Fruit fly (Drosophila melanogaster) whole organism, wandering third instar larva: ENCODE data around the gene Cyp318a1.

Source experiments
- Abd-B ChIP-seq: fragments of >200 bp; optimal IDR thresholded peaks from 2 replicates; lab custom pipeline; 2017; ENCODE audit warnings: missing biosample characterization, missing genetic modification characterization
- CG32264 ChIP-seq: fragments of 200-800 bp; sonication (Bioruptor generic); optimal IDR thresholded peaks from 2 replicates; lab custom pipeline; 2016; ENCODE audit warnings: missing biosample characterization, missing genetic modification characterization
- CG9705 ChIP-seq: fragments of 200-800 bp; sonication (Bioruptor generic); optimal IDR thresholded peaks from 2 replicates; lab custom pipeline; 2018; ENCODE audit warnings: missing biosample characterization, mild to moderate bottlenecking, missing genetic modification characterization
- CrebA ChIP-seq: fragments of 200-800 bp; sonication (Bioruptor generic); optimal IDR thresholded peaks from 2 replicates; lab custom pipeline; 2016; ENCODE audit warnings: missing biosample characterization, mild to moderate bottlenecking, missing genetic modification characterization, borderline replicate concordance
- Dfd ChIP-seq: fragments of >200 bp; optimal IDR thresholded peaks from 2 replicates; lab custom pipeline; 2017; ENCODE audit warnings: missing biosample characterization, missing genetic modification characterization
- GATAd ChIP-seq: sonication (Bioruptor generic); optimal IDR thresholded peaks from 2 replicates; lab custom pipeline; 2016; ENCODE audit warnings: missing biosample characterization, missing genetic modification characterization
- HLH106 ChIP-seq: fragments of 200-800 bp; optimal IDR thresholded peaks from 3 replicates; lab custom pipeline; 2019; ENCODE audit warnings: missing biosample characterization, mild to moderate bottlenecking, missing genetic modification characterization, moderate library complexity
- Hnf4 ChIP-seq: fragments of 200-800 bp; sonication (Bioruptor generic); optimal IDR thresholded peaks from 2 replicates; lab custom pipeline; 2016; ENCODE audit warnings: missing biosample characterization, mild to moderate bottlenecking, missing genetic modification characterization
- Hr78 ChIP-seq: fragments of >200 bp; optimal IDR thresholded peaks from 2 replicates; lab custom pipeline; 2017; ENCODE audit warnings: missing biosample characterization, missing genetic modification characterization
- Hr83 ChIP-seq: fragments of 200-300 bp; sonication (Bioruptor generic); optimal IDR thresholded peaks from 2 replicates; lab custom pipeline; 2016; ENCODE audit warnings: missing biosample characterization, mild to moderate bottlenecking, missing genetic modification characterization, moderate library complexity; ENCODE audit not compliant: poor library complexity, severe bottlenecking
- Jra ChIP-seq: sonication (Bioruptor generic); optimal IDR thresholded peaks from 2 replicates; lab custom pipeline; 2016; ENCODE audit warnings: missing biosample characterization, missing genetic modification characterization
- OdsH ChIP-seq: fragments of 200-800 bp; sonication (Bioruptor generic); optimal IDR thresholded peaks from 2 replicates; lab custom pipeline; 2016; ENCODE audit warnings: missing biosample characterization, mild to moderate bottlenecking, missing genetic modification characterization
- Rel ChIP-seq, 2 experiments: fragments of 200-800 bp; sonication (Bioruptor generic) in 1 of 2; optimal IDR thresholded peaks; 2 replicates in 1 of 2; 3 replicates in 1 of 2; lab custom pipeline; 2016 to 2019; ENCODE audit warnings: mild to moderate bottlenecking in 2 of 2, missing biosample characterization in 2 of 2, missing genetic modification characterization in 2 of 2, moderate library complexity in 1 of 2
- Sp1 ChIP-seq: fragments of 200-800 bp; sonication (Bioruptor generic); optimal IDR thresholded peaks from 3 replicates; lab custom pipeline; 2019; ENCODE audit warnings: missing biosample characterization, mild to moderate bottlenecking, missing genetic modification characterization, moderate library complexity
- Vsx2 ChIP-seq: fragments of 200-300, 225-300 bp; sonication (Bioruptor generic); optimal IDR thresholded peaks from 2 replicates; lab custom pipeline; 2018; ENCODE audit warnings: missing biosample characterization, missing genetic modification characterization; ENCODE audit not compliant: partially characterized antibody
- br ChIP-seq: fragments of 200-800 bp; sonication (Bioruptor generic); optimal IDR thresholded peaks from 2 replicates; lab custom pipeline; 2016; ENCODE audit warnings: missing biosample characterization, missing genetic modification characterization
- dl ChIP-seq, 2 experiments: fragments of 175-275, 200-275 bp in 1 of 2; fragments of 200-275 bp in 1 of 2; sonication (Bioruptor generic); optimal IDR thresholded peaks; lab custom pipeline; 2018; ENCODE audit warnings: mild to moderate bottlenecking in 2 of 2, missing biosample characterization in 2 of 2, missing genetic modification characterization in 2 of 2, moderate library complexity in 2 of 2; ENCODE audit not compliant: partially characterized antibody in 2 of 2, insufficient read depth in 1 of 2
- dmrt93B ChIP-seq: fragments of 200-800 bp; sonication (Bioruptor generic); optimal IDR thresholded peaks from 2 replicates; lab custom pipeline; 2018; ENCODE audit warnings: missing biosample characterization, mild to moderate bottlenecking, missing genetic modification characterization
- dsf ChIP-seq: sonication (Bioruptor generic); optimal IDR thresholded peaks from 2 replicates; lab custom pipeline; 2016; ENCODE audit warnings: missing biosample characterization, missing genetic modification characterization, borderline replicate concordance
- ey ChIP-seq: fragments of 200-800 bp; sonication (Bioruptor generic); optimal IDR thresholded peaks from 2 replicates; lab custom pipeline; 2016; ENCODE audit warnings: missing biosample characterization, missing genetic modification characterization
- foxo ChIP-seq, 2 experiments: fragments of 200-800 bp; sonication (Bioruptor generic); optimal IDR thresholded peaks; 2 replicates in 1 of 2; 3 replicates in 1 of 2; lab custom pipeline; 2016 to 2017; ENCODE audit warnings: missing biosample characterization in 2 of 2, missing genetic modification characterization in 2 of 2
- fru ChIP-seq: fragments of 200-800 bp; sonication (Bioruptor generic); optimal IDR thresholded peaks from 3 replicates; lab custom pipeline; 2016; ENCODE audit warnings: missing biosample characterization, mild to moderate bottlenecking, missing genetic modification characterization
- h ChIP-seq: fragments of 200-800 bp; sonication (Bioruptor generic); optimal IDR thresholded peaks from 3 replicates; lab custom pipeline; 2016; ENCODE audit warnings: missing biosample characterization, mild to moderate bottlenecking, missing genetic modification characterization
- jim ChIP-seq: fragments of 175-275, 200-325 bp; sonication (Bioruptor generic); optimal IDR thresholded peaks from 2 replicates; lab custom pipeline; 2016; ENCODE audit warnings: missing biosample characterization, mild to moderate bottlenecking, missing genetic modification characterization
- pan ChIP-seq: fragments of >200 bp; optimal IDR thresholded peaks from 2 replicates; lab custom pipeline; 2017
- psq ChIP-seq: fragments of 200-800 bp; sonication (Bioruptor generic); optimal IDR thresholded peaks from 3 replicates; lab custom pipeline; 2017; ENCODE audit warnings: missing biosample characterization, mild to moderate bottlenecking, missing genetic modification characterization, moderate library complexity
- rgr ChIP-seq: fragments of 200-800 bp; sonication (Bioruptor generic); optimal IDR thresholded peaks from 3 replicates; lab custom pipeline; 2016; ENCODE audit warnings: missing biosample characterization, mild to moderate bottlenecking, missing genetic modification characterization
- sage ChIP-seq: fragments of 200-800 bp; sonication (Bioruptor generic); optimal IDR thresholded peaks from 2 replicates; lab custom pipeline; 2016; ENCODE audit warnings: missing biosample characterization, mild to moderate bottlenecking, missing genetic modification characterization
- sv ChIP-seq: fragments of 200-800 bp; sonication (Bioruptor generic); optimal IDR thresholded peaks from 3 replicates; lab custom pipeline; 2016; ENCODE audit warnings: missing biosample characterization, missing genetic modification characterization
- tai ChIP-seq: sonication (Bioruptor generic); optimal IDR thresholded peaks from 2 replicates; lab custom pipeline; 2016; ENCODE audit warnings: missing biosample characterization, missing genetic modification characterization
- usp ChIP-seq: fragments of >200 bp; optimal IDR thresholded peaks from 2 replicates; lab custom pipeline; 2017; ENCODE audit warnings: missing biosample characterization, missing genetic modification characterization
- woc ChIP-seq: sonication (Bioruptor generic); optimal IDR thresholded peaks from 2 replicates; lab custom pipeline; 2016; ENCODE audit warnings: missing biosample characterization, mild to moderate bottlenecking, missing genetic modification characterization

Cyp318a1 gene

DNA sequence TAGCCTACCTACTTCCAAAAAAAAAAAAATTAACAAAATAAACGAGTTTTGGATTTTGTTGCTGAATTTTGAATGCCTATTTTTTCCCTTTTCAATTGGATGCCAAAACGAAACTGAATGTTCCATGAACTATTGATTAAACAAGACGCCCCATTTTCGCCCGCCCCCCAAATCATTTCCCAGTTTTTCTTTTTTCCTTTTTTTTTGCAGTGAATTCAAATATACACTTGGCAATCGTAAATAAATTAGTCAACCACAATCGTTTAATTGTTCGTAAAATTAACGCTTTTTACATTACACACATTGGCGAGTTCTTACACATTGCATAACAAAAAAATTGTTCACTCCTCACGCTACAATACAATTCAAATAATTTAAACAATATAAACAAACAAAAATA lies 39.8 kb upstream of the Cyp318a1 start, which contains the start of gene CG18130:
CG18130 (minus strand) TSS at position 101 of the 400 bp plus-strand sequence.
- TF ChIP-seq Hnf4 (GFP tag; lab: Kevin White, UChicago) (no peak), Abd-B (no peak), rgr (GFP tag; lab: Kevin White, UChicago) (no peak), usp (no peak), dmrt93B (GFP tag; lab: Kevin White, UChicago) (no peak), pan (lab: Kevin White, UChicago) (no peak), CG32264 (GFP tag; lab: Kevin White, UChicago) (no peak), sage (GFP tag; lab: Kevin White, UChicago) (no peak)

DNA sequence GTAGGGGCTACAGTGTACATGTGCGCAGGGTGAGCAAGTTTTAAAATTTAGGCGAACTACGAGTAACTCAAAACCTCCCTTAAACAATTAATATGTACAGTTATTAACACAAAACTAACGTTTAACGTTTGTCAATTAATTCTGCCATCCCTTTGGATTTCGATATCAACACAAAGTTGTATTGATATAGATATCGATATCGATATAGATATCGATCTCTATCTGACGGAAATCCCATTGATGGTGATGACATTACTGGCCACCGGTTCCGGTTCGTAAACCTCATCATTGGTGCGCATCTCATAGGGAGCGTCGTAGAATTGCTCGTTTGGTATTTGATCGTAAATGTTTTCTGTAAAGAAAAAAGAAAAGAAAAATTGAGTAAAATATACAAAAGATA lies 39.2 kb upstream of the Cyp318a1 start:
- no peak for TF ChIP-seq fru
- TF ChIP-seq Rel (GFP tag; optimal IDR thresholded peaks at IDR 0.05; lab: Kevin White, UChicago), result no peak
- TF ChIP-seq Rel (tag; optimal IDR thresholded peaks at IDR 0.05; lab: Kevin White, UChicago), result no peak
- no peak for TF ChIP-seq Hr78
- TF ChIP-seq foxo (GFP tag; optimal IDR thresholded peaks at IDR 0.05; lab: Kevin White, UChicago), result no peak
- TF ChIP-seq dl (GFP tag; optimal IDR thresholded peaks at IDR 0.05; lab: Kevin White, UChicago; ENCODE audit: insufficient read depth in 1 of 2, partially characterized antibody in 2 of 2), result no peak

DNA sequence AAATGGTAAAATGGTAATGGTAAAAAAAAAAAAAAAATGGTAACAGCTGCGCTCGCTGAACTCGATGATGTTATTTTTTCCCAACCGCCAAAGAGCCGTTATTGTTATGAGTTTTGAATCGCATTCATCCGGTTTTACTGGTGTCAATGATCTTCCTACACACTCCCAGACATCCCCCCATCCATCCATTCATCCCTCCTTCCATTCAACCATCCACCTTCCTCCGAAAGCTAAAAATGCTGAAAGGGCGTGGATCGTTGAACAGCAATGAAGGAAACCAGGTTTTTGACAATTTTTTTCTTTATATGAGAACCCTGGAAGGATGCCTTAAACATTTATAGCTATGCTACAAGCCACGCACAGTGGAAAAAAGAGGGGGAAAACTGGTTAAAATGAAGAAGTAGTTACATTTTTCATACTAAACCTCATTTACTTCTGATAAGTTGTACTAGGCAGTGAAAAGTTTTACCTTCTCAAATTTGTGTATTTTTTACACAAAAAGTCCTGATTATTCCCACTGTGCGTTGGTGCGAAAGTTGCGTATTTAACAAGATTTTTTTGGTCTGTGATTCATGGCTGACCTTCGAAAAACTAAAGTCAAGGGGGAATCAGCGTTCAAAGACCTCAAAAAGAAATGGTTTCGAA lies 32.3 kb upstream of the Cyp318a1 start:
- TF ChIP-seq sv (GFP tag; lab: Kevin White, UChicago) (no peak), Sp1 (GFP tag; lab: Kevin White, UChicago) (peak; percentile 39), OdsH (GFP tag; lab: Kevin White, UChicago) (peak; percentile 16), psq (peak; percentile 19), Abd-B (no peak), jim (GFP tag; lab: Kevin White, UChicago) (no peak), h (peak; percentile 69), HLH106 (tag; lab: Kevin White, UChicago) (peak; percentile 25), foxo (GFP tag; optimal IDR thresholded peaks at IDR 0.05; lab: Kevin White, UChicago) (peak in 1 of 2 experiments; percentile 28), Vsx2 (GFP tag; lab: Kevin White, UChicago) (no peak), ey (peak; percentile 36), Rel (GFP tag; optimal IDR thresholded peaks at IDR 0.05; lab: Kevin White, UChicago) (no peak), Rel (tag; optimal IDR thresholded peaks at IDR 0.05; lab: Kevin White, UChicago) (no peak), br (GFP tag; lab: Kevin White, UChicago) (peak; percentile 38), Dfd (GFP tag; lab: Kevin White, UChicago) (no peak), rgr (GFP tag; lab: Kevin White, UChicago) (peak; percentile 57), CG32264 (GFP tag; lab: Kevin White, UChicago) (no peak), fru (peak; percentile 51), woc (GFP tag; lab: Kevin White, UChicago) (peak; percentile 43)

DNA sequence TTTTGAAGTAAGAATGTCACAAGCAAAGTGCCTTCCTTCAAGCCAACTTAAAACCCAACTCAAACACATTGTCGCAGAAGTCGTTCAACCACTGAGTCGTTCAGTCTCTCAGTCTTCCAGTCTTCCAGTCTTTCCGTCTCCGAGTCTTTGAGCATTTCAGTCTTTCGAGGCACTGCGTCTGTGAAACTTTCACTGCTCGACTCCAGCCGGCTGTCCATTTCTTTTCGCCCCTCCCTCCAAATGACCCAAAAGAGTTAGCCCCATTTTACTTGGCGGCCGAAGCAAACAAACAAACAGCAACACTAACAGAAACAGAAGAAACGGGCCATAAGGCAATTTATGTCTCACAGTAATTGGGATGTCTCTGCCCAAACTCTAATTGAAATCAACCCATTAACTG lies 31.4 kb upstream of the Cyp318a1 start:
- TF ChIP-seq pan (lab: Kevin White, UChicago) (no peak), CG9705 (GFP tag; lab: Kevin White, UChicago) (no peak), usp (no peak), Jra (no peak), GATAd (GFP tag; lab: Kevin White, UChicago) (no peak), tai (GFP tag; lab: Kevin White, UChicago) (no peak), dsf (GFP tag; lab: Kevin White, UChicago) (no peak), ey (no peak), Rel (GFP tag; optimal IDR thresholded peaks at IDR 0.05; lab: Kevin White, UChicago) (no peak), Rel (tag; optimal IDR thresholded peaks at IDR 0.05; lab: Kevin White, UChicago) (no peak), Hr78 (no peak), Dfd (GFP tag; lab: Kevin White, UChicago) (no peak), Sp1 (GFP tag; lab: Kevin White, UChicago) (no peak), Hr83 (GFP tag; lab: Kevin White, UChicago) (no peak), br (GFP tag; lab: Kevin White, UChicago) (no peak), CrebA (GFP tag; lab: Kevin White, UChicago) (no peak), h (no peak), dmrt93B (GFP tag; lab: Kevin White, UChicago) (no peak), foxo (GFP tag; optimal IDR thresholded peaks at IDR 0.05; lab: Kevin White, UChicago) (no peak)
